Worm (Caenorhabditis elegans) whole organism, L2 larva: ENCODE measurements around the gene F14E5.2.

ENCODE experiments used
- C34F6.9 ChIP-seq: fragments of 150-350 bp; optimal IDR thresholded peaks from 2 replicates; lab custom pipeline; 2014; ENCODE audit warnings: missing biosample characterization, missing genetic modification characterization
- F13H6.1 ChIP-seq: sonication (generic microtip); optimal IDR thresholded peaks from 2 replicates; lab custom pipeline; 2016; ENCODE audit warnings: missing genetic modification characterization, missing compliant biosample characterization
- Y55F3AM.14 ChIP-seq: fragments of 200-800 bp; sonication (Bioruptor generic); optimal IDR thresholded peaks from 2 replicates; lab custom pipeline; 2018; ENCODE audit warnings: mild to moderate bottlenecking, missing genetic modification characterization, missing compliant biosample characterization
- ZK546.5 ChIP-seq: sonication (generic microtip); optimal IDR thresholded peaks from 2 replicates; lab custom pipeline; 2017; ENCODE audit warnings: missing biosample characterization, missing genetic modification characterization
- alr-1 ChIP-seq: fragments of 150-350 bp; optimal IDR thresholded peaks from 2 replicates; lab custom pipeline; 2014; ENCODE audit warnings: missing biosample characterization, missing genetic modification characterization
- aly-2 ChIP-seq: fragments of 150-350 bp; optimal IDR thresholded peaks from 2 replicates; lab custom pipeline; 2014; ENCODE audit warnings: missing biosample characterization, missing genetic modification characterization
- ama-1 ChIP-seq: fragments of 150-350 bp; optimal IDR thresholded peaks from 2 replicates; lab custom pipeline; 2018; ENCODE audit warnings: inconsistent platforms
- blmp-1 ChIP-seq: sonication (generic microtip); optimal IDR thresholded peaks from 2 replicates; lab custom pipeline; 2017; ENCODE audit warnings: missing genetic modification characterization, mild to moderate bottlenecking, missing compliant biosample characterization, antibody characterized with exemption, moderate library complexity; ENCODE audit not compliant: insufficient read depth
- ceh-82 ChIP-seq: fragments of 150-350 bp; optimal IDR thresholded peaks from 2 replicates; lab custom pipeline; 2014; ENCODE audit warnings: missing biosample characterization, missing genetic modification characterization
- crh-2 ChIP-seq: sonication (generic microtip); optimal IDR thresholded peaks from 2 replicates; lab custom pipeline; 2017; ENCODE audit warnings: missing biosample characterization, missing genetic modification characterization
- egl-27 ChIP-seq: sonication (generic microtip); optimal IDR thresholded peaks from 3 replicates; lab custom pipeline; 2017; ENCODE audit warnings: missing biosample characterization, missing genetic modification reagents, missing genetic modification characterization
- elt-1 ChIP-seq: fragments of 150-350 bp; optimal IDR thresholded peaks from 2 replicates; lab custom pipeline; 2014; ENCODE audit warnings: missing biosample characterization, missing genetic modification characterization
- fos-1 ChIP-seq: fragments of 150-350 bp; optimal IDR thresholded peaks from 2 replicates; lab custom pipeline; 2014; ENCODE audit warnings: missing biosample characterization, missing genetic modification characterization
- lin-11 ChIP-seq: fragments of 150-350 bp; sonication (generic microtip); optimal IDR thresholded peaks from 2 replicates; lab custom pipeline; 2014; ENCODE audit warnings: missing biosample characterization, missing genetic modification characterization, inconsistent platforms, mixed read lengths
- lin-13 ChIP-seq: fragments of 150-350 bp; optimal IDR thresholded peaks from 2 replicates; lab custom pipeline; 2014; ENCODE audit warnings: missing biosample characterization, missing genetic modification reagents, missing genetic modification characterization
- lin-39 ChIP-seq: fragments of 150-350 bp; optimal IDR thresholded peaks from 2 replicates; lab custom pipeline; 2014; ENCODE audit warnings: missing biosample characterization, missing genetic modification reagents, missing genetic modification characterization
- lsy-2 ChIP-seq, 2 experiments: fragments of 150-350 bp in 1 of 2; sonication (generic microtip) in 1 of 2; optimal IDR thresholded peaks; 2 replicates each; lab custom pipeline; 2014 to 2017; ENCODE audit warnings: missing biosample characterization in 2 of 2, missing genetic modification characterization in 2 of 2
- mbf-1 ChIP-seq: sonication (generic microtip); optimal IDR thresholded peaks from 2 replicates; lab custom pipeline; 2017; ENCODE audit warnings: missing biosample characterization, missing genetic modification characterization
- mdl-1 ChIP-seq, 2 experiments: fragments of 150-350 bp in 1 of 2; sonication (generic microtip) in 1 of 2; optimal IDR thresholded peaks; 2 replicates each; lab custom pipeline; 2017; ENCODE audit warnings: missing biosample characterization in 2 of 2, missing genetic modification characterization in 2 of 2
- nhr-129 ChIP-seq: fragments of 150-350 bp; optimal IDR thresholded peaks from 2 replicates; lab custom pipeline; 2014; ENCODE audit warnings: missing biosample characterization, missing genetic modification characterization
- nhr-21 ChIP-seq: fragments of 150-350 bp; optimal IDR thresholded peaks from 2 replicates; lab custom pipeline; 2014; ENCODE audit warnings: missing biosample characterization, missing genetic modification characterization
- nhr-23 ChIP-seq: fragments of 150-350 bp; optimal IDR thresholded peaks from 2 replicates; lab custom pipeline; 2014; ENCODE audit warnings: missing biosample characterization, missing genetic modification reagents, missing genetic modification characterization
- nhr-25 ChIP-seq: fragments of 150-350 bp; sonication (generic microtip); optimal IDR thresholded peaks from 3 replicates; lab custom pipeline; 2014; ENCODE audit warnings: missing biosample characterization, missing genetic modification characterization
- nhr-6 ChIP-seq: fragments of 150-350 bp; optimal IDR thresholded peaks from 2 replicates; lab custom pipeline; 2014; ENCODE audit warnings: missing biosample characterization, missing genetic modification characterization
- nhr-77 ChIP-seq: fragments of 150-350 bp; optimal IDR thresholded peaks from 2 replicates; lab custom pipeline; 2014; ENCODE audit warnings: missing biosample characterization, missing genetic modification characterization
- peb-1 ChIP-seq: fragments of 150-350 bp; optimal IDR thresholded peaks from 2 replicates; lab custom pipeline; 2014; ENCODE audit warnings: missing biosample characterization, missing genetic modification characterization
- sma-3 ChIP-seq: sonication (generic microtip); optimal IDR thresholded peaks from 2 replicates; lab custom pipeline; 2016; ENCODE audit warnings: missing genetic modification reagents, missing genetic modification characterization, missing compliant biosample characterization
- snpc-4 ChIP-seq: fragments of 150-350 bp; optimal IDR thresholded peaks from 2 replicates; lab custom pipeline; 2014; ENCODE audit warnings: missing biosample characterization, missing genetic modification characterization
- unc-55 ChIP-seq: fragments of 150-350 bp; sonication (generic microtip); optimal IDR thresholded peaks from 3 replicates; lab custom pipeline; 2014; ENCODE audit warnings: missing biosample characterization, missing genetic modification reagents, missing genetic modification characterization
- unc-62 ChIP-seq: fragments of 150-350 bp; optimal IDR thresholded peaks from 2 replicates; lab custom pipeline; 2014; ENCODE audit warnings: missing biosample characterization, missing genetic modification reagents, missing genetic modification characterization
- ztf-1 ChIP-seq: fragments of 200-800 bp; sonication (Bioruptor generic); conservative IDR thresholded peaks from 2 replicates; pipeline ENCODE4 v1.3.6; 2022; ENCODE audit warnings: missing genetic modification characterization, missing compliant biosample characterization

F14E5.2 gene

ce11 chrII:8438791-8439287 lies 10.2 kb upstream of the F14E5.2 start, which contains the start of gene lips-10:
TSS of gene lips-10 (plus strand) at chrII:8439168.
- TF ChIP-seq nhr-25 (tag; lab: Kevin White, UChicago) (peak; percentile 46), nhr-129 (tag; lab: Kevin White, UChicago) (no peak), blmp-1 (tag; lab: Kevin White, UChicago) (peak; percentile 82)

DNA sequence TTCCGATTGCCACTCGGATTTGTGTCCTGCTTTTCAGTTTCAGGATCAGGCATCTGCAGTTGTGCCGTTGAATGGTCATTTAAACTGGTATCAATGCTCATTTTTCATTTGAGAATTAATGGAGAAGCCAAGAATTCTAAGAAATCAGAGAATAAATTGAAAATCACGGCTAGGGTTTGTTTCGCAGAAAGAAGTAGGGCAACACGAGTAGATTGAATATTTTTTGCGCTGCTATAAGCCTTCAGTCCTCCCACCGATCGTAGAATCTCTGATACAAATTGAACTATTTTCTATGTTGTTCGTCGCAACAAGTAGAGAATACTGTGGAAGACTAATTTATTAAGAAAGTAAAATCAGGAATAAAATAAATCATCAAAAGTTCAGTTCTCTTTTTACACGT lies 8.4 kb upstream of the F14E5.2 start, which contains the start of gene acp-3:
Gene acp-3, minus strand, starts transcription at position 101 of the 400 bp plus-strand sequence.
- no peak for TF ChIP-seq fos-1 (tag; lab: Kevin White, UChicago)
- TF ChIP-seq unc-62 (GFP tag; lab: Kevin White, UChicago), result no peak
- no peak for TF ChIP-seq mbf-1 (tag; lab: Kevin White, UChicago)
- no peak for TF ChIP-seq ceh-82 (tag; lab: Kevin White, UChicago)
- TF ChIP-seq ama-1 (lab: Kevin White, UChicago), result no peak
- TF ChIP-seq nhr-23 (tag; lab: Kevin White, UChicago), result no peak
- TF ChIP-seq lin-39 (tag; lab: Kevin White, UChicago), result no peak
- TF ChIP-seq ztf-1, result no peak
- TF ChIP-seq blmp-1 (tag; lab: Kevin White, UChicago), result no peak
- TF ChIP-seq nhr-129 (tag; lab: Kevin White, UChicago), result no peak
- no peak for TF ChIP-seq aly-2

- TF ChIP-seq F13H6.1 (no peak), unc-55 (GFP tag; lab: Kevin White, UChicago) (no peak), lin-39 (tag; lab: Kevin White, UChicago) (no peak), nhr-77 (tag; lab: Kevin White, UChicago) (no peak), nhr-21 (tag; lab: Kevin White, UChicago) (no peak), nhr-6 (tag; lab: Kevin White, UChicago) (no peak), lin-13 (no peak), nhr-129 (tag; lab: Kevin White, UChicago) (no peak), mdl-1 (tag; optimal IDR thresholded peaks at IDR 0.05; lab: Kevin White, UChicago) (no peak)
Measured at ce11 chrII:8435005-8435404, 6.3 kb upstream of the F14E5.2 start, which contains the start of gene acp-4. TSS of gene acp-4 (minus strand) at chrII:8435105.

DNA sequence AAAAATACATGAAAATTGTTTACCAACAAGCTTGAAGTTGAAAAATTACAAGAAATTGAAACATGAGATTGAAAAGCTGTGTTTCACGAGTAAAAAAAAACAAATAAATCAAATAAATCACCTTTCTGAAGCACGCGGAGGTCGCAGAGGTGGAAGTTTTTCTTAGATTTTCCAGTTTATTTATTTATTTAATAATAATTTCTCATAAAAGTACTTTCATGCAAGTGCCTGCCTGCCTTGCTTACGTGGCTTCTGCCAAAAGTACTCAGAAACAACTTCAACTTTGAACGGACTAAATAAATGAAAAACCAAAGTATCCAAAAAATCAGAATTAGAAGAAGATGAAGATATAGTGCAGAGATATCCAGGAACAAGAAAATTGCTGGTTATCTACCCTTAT lies 3.3 kb upstream of the F14E5.2 start, which contains the start of gene acp-2:
Gene acp-2, minus strand, starts transcription at position 101 of the 400 bp plus-strand sequence.
- no peak for TF ChIP-seq elt-1
- no peak for TF ChIP-seq blmp-1 (tag; lab: Kevin White, UChicago)
- no peak for TF ChIP-seq peb-1 (tag; lab: Kevin White, UChicago)
- TF ChIP-seq unc-62 (GFP tag; lab: Kevin White, UChicago), result no peak

ce11 chrII:8428947-8429919 lies 575 bp upstream of the F14E5.2 start:
- no peak for TF ChIP-seq fos-1 (tag; lab: Kevin White, UChicago)
- no peak for TF ChIP-seq Y55F3AM.14
- no peak for TF ChIP-seq aly-2
- TF ChIP-seq nhr-129 (tag; lab: Kevin White, UChicago), result peak; percentile 37
- peak; percentile 1 for TF ChIP-seq sma-3 (GFP tag; lab: Kevin White, UChicago)
- no peak for TF ChIP-seq snpc-4 (tag; lab: Kevin White, UChicago)
- TF ChIP-seq nhr-6 (tag; lab: Kevin White, UChicago), result no peak
- no peak for TF ChIP-seq ZK546.5 (tag; lab: Kevin White, UChicago)
- no peak for TF ChIP-seq nhr-77 (tag; lab: Kevin White, UChicago)
- no peak for TF ChIP-seq peb-1 (tag; lab: Kevin White, UChicago)
- no peak for TF ChIP-seq egl-27 (tag; lab: Kevin White, UChicago)
- peak; percentile 26 for TF ChIP-seq C34F6.9 (tag; lab: Kevin White, UChicago)
- no peak for TF ChIP-seq alr-1 (tag; lab: Kevin White, UChicago)
- TF ChIP-seq crh-2 (tag; lab: Kevin White, UChicago), result peak; percentile 39
- TF ChIP-seq unc-55 (GFP tag; lab: Kevin White, UChicago), result peak; percentile 45
- TF ChIP-seq lsy-2 (tag; optimal IDR thresholded peaks at IDR 0.05; lab: Kevin White, UChicago), result peak in 1 of 2 experiments; percentile 60
- TF ChIP-seq F13H6.1, result no peak
- no peak for TF ChIP-seq lin-11
